Worm (Caenorhabditis elegans): ENCODE data around the gene E02C12.11.

E02C12.11 gene

DNA sequence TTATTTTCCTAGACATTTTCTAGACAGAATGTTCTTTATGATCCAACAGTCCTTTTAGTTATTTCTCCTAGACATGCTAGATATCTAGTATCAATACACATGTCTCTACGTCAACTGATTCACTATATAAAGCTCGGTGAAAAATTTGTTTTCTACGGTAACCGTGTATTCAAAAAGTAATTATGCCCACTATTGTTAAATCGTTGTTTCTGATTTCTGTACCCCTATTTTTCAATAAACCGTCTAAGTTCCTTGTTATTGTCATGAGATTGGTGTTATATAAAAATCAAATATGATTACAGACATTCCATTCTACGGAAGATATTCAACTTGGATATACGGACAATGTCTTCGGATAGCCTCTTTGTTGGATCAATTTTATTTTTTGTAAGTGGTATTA, 26.8 kb downstream of the E02C12.11 start, which contains the start of gene srx-46:
srx-46 (plus strand) TSS at position 301 of the 400 bp plus-strand sequence.
- TF ChIP-seq cnd-1 (tag; optimal IDR thresholded peaks at IDR 0.05) (no peak), mep-1 (tag; optimal IDR thresholded peaks at IDR 0.05) (no peak), nhr-2 (tag; optimal IDR thresholded peaks at IDR 0.05) (no peak), ces-1 (GFP tag; optimal IDR thresholded peaks at IDR 0.05) (no peak), ceh-43 (GFP tag; optimal IDR thresholded peaks at IDR 0.05) (no peak), ztf-11 (tag; optimal IDR thresholded peaks at IDR 0.05) (no peak), bed-3 (GFP tag; optimal IDR thresholded peaks at IDR 0.05) (no peak), lin-32 (GFP tag; optimal IDR thresholded peaks at IDR 0.05) (no peak), sem-2 (GFP tag; optimal IDR thresholded peaks at IDR 0.05) (no peak)

DNA sequence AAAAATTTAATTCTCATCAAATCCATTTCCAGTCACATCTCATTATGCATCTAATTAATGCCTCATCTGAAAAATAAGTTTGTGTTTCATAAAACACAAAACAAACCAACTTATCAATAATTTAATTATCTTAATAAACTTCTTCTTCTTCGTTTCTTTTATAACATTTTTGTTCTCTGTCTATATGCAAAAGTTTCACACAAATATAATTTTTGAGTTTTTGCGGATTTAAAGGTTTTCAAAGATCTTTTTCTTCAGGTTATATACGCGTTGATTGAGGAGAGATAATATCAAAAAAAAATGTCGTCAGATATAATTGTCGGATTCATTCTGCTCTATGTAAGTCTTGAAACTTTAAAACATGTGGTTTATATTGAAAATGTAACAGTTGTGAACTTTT, 30.0 kb downstream of the E02C12.11 start, which contains the start of gene srx-47:
srx-47 (plus strand) TSS at position 301 of the 400 bp plus-strand sequence.
- TF ChIP-seq drap-1 (GFP tag; optimal IDR thresholded peaks at IDR 0.05) (no peak), bed-3 (GFP tag; optimal IDR thresholded peaks at IDR 0.05) (no peak), ceh-43 (GFP tag; optimal IDR thresholded peaks at IDR 0.05) (no peak), blmp-1 (tag; optimal IDR thresholded peaks at IDR 0.05) (no peak), snpc-4 (tag; optimal IDR thresholded peaks at IDR 0.05) (no peak), lsy-2 (tag; optimal IDR thresholded peaks at IDR 0.05) (no peak), nhr-2 (tag; optimal IDR thresholded peaks at IDR 0.05) (no peak), nhr-237 (tag; optimal IDR thresholded peaks at IDR 0.05) (no peak), mls-2 (tag; optimal IDR thresholded peaks at IDR 0.05) (no peak), zip-8 (tag; optimal IDR thresholded peaks at IDR 0.05) (no peak), sem-2 (GFP tag; optimal IDR thresholded peaks at IDR 0.05) (no peak), ztf-11 (tag; optimal IDR thresholded peaks at IDR 0.05) (no peak), lin-13 (tag; optimal IDR thresholded peaks at IDR 0.05) (no peak), ceh-83 (GFP tag; optimal IDR thresholded peaks at IDR 0.05) (no peak), unc-120 (tag; optimal IDR thresholded peaks at IDR 0.05; ENCODE audit: poor library complexity, severe bottlenecking) (no peak), tbx-8 (GFP tag; optimal IDR thresholded peaks at IDR 0.05) (no peak), nhr-76 (tag; optimal IDR thresholded peaks at IDR 0.05) (no peak), flh-1 (GFP tag; optimal IDR thresholded peaks at IDR 0.05) (no peak), M03D4.4 (tag; optimal IDR thresholded peaks at IDR 0.05) (no peak), elt-1 (tag; optimal IDR thresholded peaks at IDR 0.05; ENCODE audit: borderline replicate concordance, insufficient read depth) (no peak)

ce11 chrV:9346804-9347203, 32.9 kb downstream of the E02C12.11 start, which contains the start of the genes K07B1.7 and try-5:
Gene K07B1.7 (minus strand): TSS chrV:9346962.
Gene try-5 (plus strand): TSS chrV:9347044.
- TF ChIP-seq M03D4.4 (tag; optimal IDR thresholded peaks at IDR 0.05), result no peak
- TF ChIP-seq ztf-11 (tag; optimal IDR thresholded peaks at IDR 0.05), result no peak
- no peak for TF ChIP-seq sptf-1 (tag; optimal IDR thresholded peaks at IDR 0.05)
- no peak for TF ChIP-seq nhr-28 (tag; optimal IDR thresholded peaks at IDR 0.05)
- no peak for TF ChIP-seq tbx-8 (GFP tag; optimal IDR thresholded peaks at IDR 0.05)
- TF ChIP-seq ham-2 (GFP tag; optimal IDR thresholded peaks at IDR 0.05), result no peak
- no peak for TF ChIP-seq cnd-1 (tag; optimal IDR thresholded peaks at IDR 0.05)
- TF ChIP-seq elt-3 (tag; optimal IDR thresholded peaks at IDR 0.05), result no peak
- no peak for TF ChIP-seq nhr-12 (tag; optimal IDR thresholded peaks at IDR 0.05)
- TF ChIP-seq ceh-83 (GFP tag; optimal IDR thresholded peaks at IDR 0.05), result no peak
- no peak for TF ChIP-seq zip-8 (tag; optimal IDR thresholded peaks at IDR 0.05)
- no peak for TF ChIP-seq flh-1 (GFP tag; optimal IDR thresholded peaks at IDR 0.05)
- no peak for TF ChIP-seq bed-3 (GFP tag; optimal IDR thresholded peaks at IDR 0.05)
- TF ChIP-seq mep-1 (tag; optimal IDR thresholded peaks at IDR 0.05), result peak; percentile 65
- TF ChIP-seq blmp-1 (tag; optimal IDR thresholded peaks at IDR 0.05), result no peak
- peak; percentile 2 for TF ChIP-seq lin-13 (tag; optimal IDR thresholded peaks at IDR 0.05)
- TF ChIP-seq unc-39 (tag; optimal IDR thresholded peaks at IDR 0.05), result no peak
- TF ChIP-seq hlh-1 (tag; optimal IDR thresholded peaks at IDR 0.05), result no peak
- TF ChIP-seq nhr-237 (tag; optimal IDR thresholded peaks at IDR 0.05), result peak; percentile 48
- TF ChIP-seq sem-2 (GFP tag; optimal IDR thresholded peaks at IDR 0.05), result no peak
- TF ChIP-seq nhr-2 (tag; optimal IDR thresholded peaks at IDR 0.05), result no peak
- TF ChIP-seq ces-1 (GFP tag; optimal IDR thresholded peaks at IDR 0.05), result peak; percentile 83
- no peak for TF ChIP-seq lin-32 (GFP tag; optimal IDR thresholded peaks at IDR 0.05)
- TF ChIP-seq elt-1 (tag; optimal IDR thresholded peaks at IDR 0.05; ENCODE audit: borderline replicate concordance, insufficient read depth), result no peak
- TF ChIP-seq mls-2 (tag; optimal IDR thresholded peaks at IDR 0.05), result no peak
- peak; percentile 91 for TF ChIP-seq ceh-39 (tag; optimal IDR thresholded peaks at IDR 0.05)
- no peak for TF ChIP-seq unc-120 (tag; optimal IDR thresholded peaks at IDR 0.05; ENCODE audit: poor library complexity, severe bottlenecking)
- TF ChIP-seq nhr-76 (tag; optimal IDR thresholded peaks at IDR 0.05), result no peak
- no peak for TF ChIP-seq snpc-4 (tag; optimal IDR thresholded peaks at IDR 0.05)
- no peak for TF ChIP-seq drap-1 (GFP tag; optimal IDR thresholded peaks at IDR 0.05)
- TF ChIP-seq unc-62 (GFP tag; optimal IDR thresholded peaks at IDR 0.05), result no peak
- no peak for TF ChIP-seq ceh-43 (GFP tag; optimal IDR thresholded peaks at IDR 0.05)
- peak; percentile 75 for TF ChIP-seq lsy-2 (tag; optimal IDR thresholded peaks at IDR 0.05)
- TF ChIP-seq pha-4 (tag; optimal IDR thresholded peaks at IDR 0.05), result peak; percentile 45
- no peak for TF ChIP-seq mab-5 (tag; optimal IDR thresholded peaks at IDR 0.05)
